Fruit fly (Drosophila melanogaster) Kc167 (cell line): ENCODE measurements around the gene IFT46.

Experiments
- Myc ChIP-seq: fragments of >200 bp; optimal IDR thresholded peaks from 2 replicates; lab custom pipeline; 2017; ENCODE audit warnings: missing external identifiers
- Sin3A ChIP-seq: fragments of >200 bp; optimal IDR thresholded peaks from 2 replicates; lab custom pipeline; 2018; ENCODE audit warnings: missing external identifiers
- h ChIP-seq: fragments of >200 bp; optimal IDR thresholded peaks from 3 replicates; lab custom pipeline; 2018; ENCODE audit warnings: missing external identifiers
- insv ChIP-seq: fragments of >200 bp; optimal IDR thresholded peaks from 3 replicates; lab custom pipeline; 2018; ENCODE audit warnings: missing external identifiers
- psq ChIP-seq: fragments of >200 bp; optimal IDR thresholded peaks from 2 replicates; lab custom pipeline; 2017; ENCODE audit warnings: missing external identifiers
- ttk ChIP-seq: sonication (Bioruptor generic); optimal IDR thresholded peaks from 2 replicates; lab custom pipeline; 2017; ENCODE audit warnings: missing external identifiers

The IFT46 gene

DNA sequence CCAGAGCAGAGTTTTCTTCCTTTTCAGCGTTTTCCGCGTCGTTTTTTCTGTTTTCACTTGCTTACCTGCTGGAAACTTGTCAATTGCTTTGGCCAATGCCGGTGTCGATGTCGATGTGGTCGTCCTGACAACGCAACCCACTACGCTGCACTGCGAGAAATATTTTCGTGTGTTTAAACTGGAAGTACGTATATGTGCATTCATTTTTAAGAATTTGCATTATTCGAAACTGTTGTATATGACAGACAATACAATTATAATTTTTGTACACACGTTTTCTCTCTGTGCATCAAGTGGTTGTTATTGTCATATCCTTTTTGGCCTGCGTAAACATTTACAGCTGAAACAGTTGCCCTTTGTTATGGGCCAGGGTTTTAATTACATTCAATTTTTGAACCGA is at the start of gene IFT46:
TSS of gene IFT46 (minus strand) at position 88 of the 400 bp plus-strand sequence.
- no peak for TF ChIP-seq Sin3A (lab: Kevin White, UChicago)
- TF ChIP-seq insv, result no peak
- no peak for TF ChIP-seq Myc
- TF ChIP-seq ttk, result no peak
- no peak for TF ChIP-seq psq (lab: Kevin White, UChicago)
- TF ChIP-seq h (lab: Kevin White, UChicago), result no peak

DNA sequence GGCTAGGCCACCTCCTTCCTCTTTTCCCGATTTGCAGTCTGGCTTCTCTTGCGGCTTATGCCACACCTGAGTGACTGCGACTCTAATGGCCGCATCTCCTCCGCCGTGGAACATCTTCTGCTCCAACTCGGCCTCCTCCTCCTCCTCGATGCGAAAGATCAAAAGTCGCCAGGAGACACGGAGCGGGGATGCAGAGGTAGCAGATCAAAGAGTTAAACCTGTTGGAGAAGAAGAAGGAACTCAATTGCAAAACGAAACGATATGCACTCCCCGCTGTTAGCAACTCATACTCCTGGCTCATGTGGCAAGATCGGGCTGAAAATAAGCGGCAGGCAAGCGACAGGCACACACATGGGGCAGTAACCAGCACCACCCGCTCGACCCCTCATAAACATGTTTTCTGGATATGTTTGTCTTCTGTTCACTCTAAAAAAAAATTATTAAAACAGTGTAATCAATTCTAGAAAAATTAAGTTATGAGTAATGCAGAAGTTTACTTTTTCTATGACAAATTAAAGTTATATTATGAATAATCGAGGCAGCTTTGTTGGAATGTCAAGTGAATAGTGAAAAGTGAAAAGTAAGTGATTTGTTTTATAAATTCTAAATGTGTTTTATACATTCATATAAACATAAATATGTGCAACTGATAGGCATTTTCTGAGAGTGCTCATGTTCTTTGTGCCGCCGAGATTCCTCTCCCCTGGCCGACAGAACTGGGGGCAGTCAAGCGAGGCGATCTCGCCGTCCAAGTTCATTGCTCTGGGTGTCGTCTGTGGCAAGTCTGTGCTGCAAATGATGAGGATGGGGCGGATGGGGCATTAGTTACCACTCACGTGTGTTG is 49.0 kb upstream of the IFT46 start:
- TF ChIP-seq Sin3A (lab: Kevin White, UChicago) (no peak), psq (lab: Kevin White, UChicago) (no peak), insv (no peak), Myc (no peak), h (lab: Kevin White, UChicago) (no peak), ttk (no peak)

DNA sequence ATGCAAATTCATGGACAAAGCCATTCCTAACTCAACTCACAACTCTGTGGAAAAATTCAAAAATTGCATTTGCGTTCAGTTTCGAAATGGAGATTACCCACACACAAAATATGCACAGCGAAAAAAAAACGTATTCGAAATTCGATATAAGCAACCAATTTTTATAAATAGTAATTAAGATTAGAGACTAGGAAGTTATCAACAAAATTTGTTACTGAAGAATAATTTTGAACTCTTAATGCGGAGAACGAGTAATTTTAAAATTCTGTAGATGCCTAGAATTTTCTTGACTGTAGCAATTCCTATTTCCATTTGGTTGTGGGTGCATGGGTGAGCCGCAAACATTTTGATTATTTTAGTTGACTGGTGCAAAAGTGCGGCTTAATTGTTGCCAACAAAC is 47.5 kb upstream of the IFT46 start:
- no peak for TF ChIP-seq Myc
- TF ChIP-seq h (lab: Kevin White, UChicago), result no peak
- no peak for TF ChIP-seq insv
- TF ChIP-seq ttk, result no peak
- no peak for TF ChIP-seq Sin3A (lab: Kevin White, UChicago)
- TF ChIP-seq psq (lab: Kevin White, UChicago), result no peak

DNA sequence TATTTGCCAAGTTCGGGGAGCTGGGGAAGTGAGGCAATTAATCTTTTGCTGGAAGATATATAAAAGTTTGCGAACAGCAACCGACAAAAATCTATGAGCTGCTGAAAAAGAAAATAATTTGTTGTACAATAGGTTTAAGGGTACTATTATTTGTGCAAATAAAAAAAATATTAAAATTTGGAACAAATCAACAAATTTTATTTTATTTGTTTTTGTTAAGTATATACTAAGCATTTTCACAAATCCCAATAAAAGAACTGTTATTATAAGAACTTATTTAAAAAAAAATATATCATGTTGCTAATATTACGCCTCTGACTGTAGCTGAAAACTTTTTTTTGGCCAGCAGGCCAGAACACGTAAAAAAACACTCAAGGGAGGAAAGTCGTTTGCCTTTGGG is 42.2 kb upstream of the IFT46 start:
- no peak for TF ChIP-seq insv
- TF ChIP-seq ttk, result no peak
- no peak for TF ChIP-seq Sin3A (lab: Kevin White, UChicago)
- no peak for TF ChIP-seq psq (lab: Kevin White, UChicago)
- no peak for TF ChIP-seq h (lab: Kevin White, UChicago)
- no peak for TF ChIP-seq Myc

DNA sequence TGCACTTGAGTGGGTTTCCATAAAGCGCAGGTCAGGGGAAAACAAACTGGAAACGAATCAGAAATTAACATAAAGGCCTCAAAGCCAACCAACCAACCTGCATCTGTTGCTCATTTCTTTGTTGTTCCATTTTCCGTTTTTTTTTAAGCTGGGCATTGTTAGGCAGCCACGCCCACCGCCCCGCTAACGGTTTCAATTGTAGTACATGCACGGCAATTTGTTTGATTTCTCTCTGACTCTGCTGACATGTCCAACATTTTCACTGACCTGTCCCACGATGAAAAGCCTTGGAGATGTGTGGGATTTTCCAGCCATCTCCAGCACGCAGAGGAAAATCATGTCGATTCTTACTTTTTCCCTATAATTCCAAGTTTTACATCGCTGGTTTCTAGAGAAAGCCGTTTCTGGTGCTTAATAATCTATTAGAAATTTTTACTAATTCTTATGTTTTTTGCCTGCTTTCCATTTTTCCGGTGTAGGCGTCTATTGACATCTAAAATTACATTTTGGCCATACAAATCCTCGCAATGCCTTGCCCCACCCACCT is 40.9 kb upstream of the IFT46 start:
- TF ChIP-seq Sin3A (lab: Kevin White, UChicago) (no peak), ttk (no peak), psq (lab: Kevin White, UChicago) (no peak), h (lab: Kevin White, UChicago) (no peak), Myc (no peak), insv (no peak)

DNA sequence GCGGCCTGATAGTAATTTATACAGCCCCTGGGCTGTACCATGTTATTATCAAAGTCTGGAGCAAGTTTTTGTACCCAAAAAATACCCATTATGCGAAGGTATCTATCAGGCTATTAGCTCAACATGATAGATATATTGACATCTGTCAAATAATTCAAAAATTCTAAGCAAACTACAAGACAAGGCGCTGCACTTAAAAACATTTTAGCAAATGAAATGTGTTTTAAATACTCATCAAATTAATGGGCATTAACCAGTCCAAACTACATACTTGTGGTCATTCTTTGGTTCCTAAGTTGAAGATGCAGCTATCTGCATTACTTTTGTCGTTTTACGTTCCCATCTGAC is 37.4 kb upstream of the IFT46 start:
- TF ChIP-seq insv, result no peak
- TF ChIP-seq ttk, result no peak
- TF ChIP-seq h (lab: Kevin White, UChicago), result no peak
- no peak for TF ChIP-seq psq (lab: Kevin White, UChicago)
- no peak for TF ChIP-seq Myc
- no peak for TF ChIP-seq Sin3A (lab: Kevin White, UChicago)

DNA sequence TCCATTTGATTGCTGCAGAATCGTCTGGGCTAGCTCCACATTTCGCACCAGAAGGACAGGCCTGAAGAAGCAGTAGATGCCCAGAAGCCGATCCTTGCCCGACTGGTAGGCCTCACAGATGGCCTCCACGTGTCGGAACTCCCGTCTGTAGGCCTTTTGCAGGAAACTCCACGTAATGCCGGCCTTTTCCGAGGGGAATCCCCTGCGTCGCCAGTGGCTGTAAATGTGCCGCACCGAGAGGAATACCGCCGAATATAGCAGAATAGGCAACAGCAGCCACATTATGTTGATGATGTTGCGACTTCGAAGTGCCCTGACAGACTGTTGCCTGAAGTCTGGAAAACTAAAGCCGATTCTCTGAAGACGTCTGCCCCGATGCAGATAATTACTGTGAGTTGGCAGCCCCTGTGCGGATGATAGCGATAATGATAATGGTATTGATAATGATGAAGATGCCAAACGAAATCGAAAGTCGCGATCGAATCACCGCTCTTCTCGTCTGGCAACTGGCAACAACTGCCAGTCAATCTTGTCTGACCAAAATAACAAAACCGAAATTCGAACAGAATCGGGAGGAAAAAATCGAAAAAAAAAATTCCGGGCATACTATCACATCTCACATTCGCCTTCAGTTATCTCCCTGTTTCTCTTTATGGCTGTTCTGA is 36.9 kb upstream of the IFT46 start, which contains the start of gene Cyp310a1:
TSS of gene Cyp310a1 (minus strand) at position 348 of the 665 bp plus-strand sequence.
- no peak for TF ChIP-seq insv
- TF ChIP-seq h (lab: Kevin White, UChicago), result no peak
- TF ChIP-seq Sin3A (lab: Kevin White, UChicago), result no peak
- no peak for TF ChIP-seq ttk
- no peak for TF ChIP-seq Myc
- no peak for TF ChIP-seq psq (lab: Kevin White, UChicago)

DNA sequence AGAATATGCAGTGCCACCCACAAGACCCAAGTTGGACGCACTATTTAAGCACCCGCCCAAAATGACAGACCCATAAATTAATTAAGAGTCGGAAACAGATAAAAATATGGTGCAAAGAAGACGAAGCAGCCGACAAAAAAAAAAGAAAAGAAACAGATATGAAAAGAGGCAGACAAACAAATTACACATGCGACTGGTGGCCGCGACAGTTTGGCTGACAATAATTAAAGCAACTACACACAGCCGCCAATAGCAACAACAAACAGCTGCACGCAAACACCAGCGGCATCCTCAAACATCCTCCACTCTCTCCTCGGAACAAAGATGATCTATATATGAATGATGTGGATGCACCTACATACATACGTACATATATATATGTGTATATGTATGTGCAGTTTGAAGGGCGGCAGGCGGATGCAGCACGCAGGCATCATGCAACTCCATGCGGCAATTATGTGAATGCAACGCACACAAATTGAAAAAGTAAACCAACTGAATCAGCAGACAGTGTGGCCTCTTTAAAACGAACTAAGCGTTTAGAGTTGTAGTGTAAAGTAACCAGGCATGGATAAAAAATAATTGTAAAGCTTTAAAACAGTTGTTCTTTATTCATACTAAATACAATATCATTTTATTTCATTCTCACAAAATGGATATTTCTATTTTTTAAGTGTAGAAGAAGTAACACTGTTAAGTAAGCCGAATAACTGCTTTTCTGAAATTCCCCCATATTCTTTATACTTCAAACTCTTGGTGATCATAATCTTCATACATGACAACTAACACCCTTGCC is 32.1 kb upstream of the IFT46 start:
- TF ChIP-seq insv (no peak), ttk (no peak), h (lab: Kevin White, UChicago) (no peak), Myc (no peak), Sin3A (lab: Kevin White, UChicago) (no peak), psq (lab: Kevin White, UChicago) (no peak)

DNA sequence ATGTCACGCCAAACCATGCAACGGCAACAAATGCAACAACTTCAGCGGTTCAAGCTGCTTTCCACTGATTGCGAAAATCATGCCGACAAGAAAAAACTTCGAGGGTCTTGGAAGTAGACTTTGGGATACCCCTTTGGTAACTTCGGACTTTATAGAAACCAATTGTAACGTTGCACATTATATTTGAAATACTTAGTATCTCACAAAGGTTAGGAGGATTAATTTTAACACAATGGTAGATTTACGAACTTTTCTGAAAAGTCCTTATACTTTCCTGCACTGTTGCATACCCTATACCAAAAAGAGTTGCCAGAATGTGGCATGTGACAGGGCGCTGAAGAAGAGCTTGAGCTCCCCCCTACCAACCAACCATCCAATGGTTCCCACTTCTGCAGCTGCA is 29.6 kb upstream of the IFT46 start:
- TF ChIP-seq Sin3A (lab: Kevin White, UChicago) (no peak), h (lab: Kevin White, UChicago) (no peak), ttk (no peak), Myc (no peak), psq (lab: Kevin White, UChicago) (no peak), insv (no peak)

DNA sequence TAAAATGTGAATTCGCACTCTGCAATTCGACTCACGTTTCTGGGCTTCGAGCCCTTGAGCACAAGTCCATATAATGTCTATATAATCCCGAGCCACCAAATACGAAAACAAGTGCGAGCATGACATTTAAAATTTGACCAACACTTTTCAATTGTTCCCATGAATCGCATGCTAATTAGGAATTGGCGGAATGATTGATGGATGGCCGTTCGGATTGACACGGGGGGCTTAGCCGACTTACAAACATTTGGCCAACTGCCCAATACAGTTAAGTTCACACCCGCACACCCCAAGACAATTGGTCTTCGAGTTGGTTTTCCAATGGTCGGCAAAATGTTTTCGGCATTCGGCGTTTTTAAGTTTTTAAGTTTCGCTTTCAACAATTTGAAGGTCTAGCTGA is 25.2 kb upstream of the IFT46 start:
- no peak for TF ChIP-seq ttk

DNA sequence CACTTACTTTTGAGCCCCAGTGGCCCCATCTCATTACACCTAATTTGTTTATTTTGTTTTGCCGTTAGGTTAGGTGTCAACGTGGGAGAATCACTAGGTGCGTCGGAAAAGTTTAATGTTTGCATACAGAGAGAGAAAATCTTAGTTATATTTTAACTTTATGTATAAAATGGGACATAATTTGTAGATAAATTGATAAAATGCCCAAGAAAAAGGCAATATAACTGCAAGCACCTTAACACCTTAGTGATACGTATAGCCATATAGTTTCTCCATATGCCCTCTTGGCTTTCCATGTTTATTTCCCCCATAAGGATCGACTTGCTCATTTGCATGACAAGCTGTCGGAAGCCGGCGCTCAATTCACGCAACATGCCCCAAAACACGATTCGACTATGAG is 23.0 kb upstream of the IFT46 start:
- TF ChIP-seq ttk, result no peak
- TF ChIP-seq psq (lab: Kevin White, UChicago), result no peak
- no peak for TF ChIP-seq Sin3A (lab: Kevin White, UChicago)
- TF ChIP-seq Myc, result no peak
- TF ChIP-seq insv, result no peak
- no peak for TF ChIP-seq h (lab: Kevin White, UChicago)

DNA sequence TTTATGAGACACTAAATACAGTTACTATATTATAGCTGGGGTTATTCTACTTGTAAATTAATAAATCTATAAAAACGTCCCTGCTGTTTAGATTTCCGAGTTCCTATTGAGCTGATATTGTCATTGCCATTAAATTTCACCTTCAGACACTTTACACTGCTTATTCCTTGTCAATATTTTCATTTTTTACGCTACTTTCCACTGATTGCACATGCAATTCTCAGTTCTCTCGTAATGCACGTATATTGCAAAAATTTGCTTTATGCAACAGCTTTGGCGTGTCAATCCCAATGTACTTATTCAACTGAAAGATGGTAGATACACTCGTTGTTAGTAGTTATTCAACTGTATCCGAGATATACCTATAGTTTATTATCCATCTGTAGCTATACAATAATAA is 16.5 kb upstream of the IFT46 start:
- no peak for TF ChIP-seq h (lab: Kevin White, UChicago)
- TF ChIP-seq ttk, result no peak
- TF ChIP-seq psq (lab: Kevin White, UChicago), result no peak
- TF ChIP-seq insv, result no peak
- TF ChIP-seq Myc, result no peak
- no peak for TF ChIP-seq Sin3A (lab: Kevin White, UChicago)
